Worm (Caenorhabditis elegans): ENCODE measurements around the gene ddl-2.

DNA sequence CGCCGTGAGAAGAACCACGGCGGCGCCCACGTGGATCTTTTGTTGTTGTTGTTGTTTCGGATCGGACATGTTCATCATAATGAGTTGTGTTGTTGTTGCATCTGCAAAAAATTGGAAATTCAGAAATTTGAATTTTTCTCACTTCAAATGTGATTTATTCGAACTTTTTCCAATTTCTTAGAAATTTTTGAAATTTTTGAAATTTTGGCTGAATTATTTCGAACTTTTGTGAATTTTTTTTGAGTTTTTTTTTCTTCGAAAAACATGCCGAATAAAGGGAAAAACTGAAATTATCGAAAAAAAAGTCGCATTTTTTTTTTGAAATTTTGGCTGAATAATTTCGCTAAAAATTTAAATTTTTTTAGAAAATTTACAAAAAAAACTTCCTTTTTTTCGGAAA, 16.3 kb downstream of the ddl-2 start, which contains the start of gene snx-14:
- TF ChIP-seq dao-5 (tag; optimal IDR thresholded peaks at IDR 0.05) (no peak), W03F9.2 (tag; optimal IDR thresholded peaks at IDR 0.05) (no peak), him-1 (tag; optimal IDR thresholded peaks at IDR 0.05) (no peak)

Measured in whole organism, L4/young adult.